Worm (Caenorhabditis elegans): ENCODE results near the gene ubc-26.

The ubc-26 gene

DNA sequence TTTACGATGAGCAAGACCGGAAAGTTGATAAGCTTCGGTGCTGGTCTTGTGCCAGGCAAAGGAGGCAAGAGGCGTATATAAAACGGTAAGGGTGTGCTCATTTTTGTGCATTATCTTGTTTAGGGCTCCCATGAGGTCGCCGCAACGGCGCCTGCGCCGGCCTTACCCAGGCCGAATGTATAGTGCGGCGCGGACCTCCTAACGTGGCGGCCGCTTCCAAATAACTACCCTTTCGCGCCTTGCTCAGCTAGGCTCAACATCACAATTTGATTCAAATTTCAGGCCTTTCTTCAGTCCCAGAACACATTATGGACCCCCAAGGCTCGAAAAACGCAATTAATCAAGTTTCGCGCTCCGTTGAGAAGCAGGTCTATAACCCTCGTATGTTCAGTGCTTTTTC is 27.4 kb upstream of the ubc-26 start, which contains the start of the genes ZK355.3 and ZK355.8:
Gene ZK355.3 (minus strand): TSS at position 101 of the 400 bp plus-strand sequence.
Gene ZK355.8 (plus strand): TSS at position 272 of the 400 bp plus-strand sequence.
- TF ChIP-seq skn-1 (tag; optimal IDR thresholded peaks at IDR 0.05), result no peak
- TF ChIP-seq unc-62 (GFP tag; optimal IDR thresholded peaks at IDR 0.05), result no peak
- TF ChIP-seq mdl-1 (tag; optimal IDR thresholded peaks at IDR 0.05), result no peak
- no peak for TF ChIP-seq lin-15B (tag; optimal IDR thresholded peaks at IDR 0.05)
- TF ChIP-seq daf-12 (tag; optimal IDR thresholded peaks at IDR 0.05), result no peak
- no peak for TF ChIP-seq nhr-11 (tag; optimal IDR thresholded peaks at IDR 0.05)
- no peak for TF ChIP-seq eor-1 (tag; optimal IDR thresholded peaks at IDR 0.05)
- TF ChIP-seq nhr-25 (tag; optimal IDR thresholded peaks at IDR 0.05), result no peak

DNA sequence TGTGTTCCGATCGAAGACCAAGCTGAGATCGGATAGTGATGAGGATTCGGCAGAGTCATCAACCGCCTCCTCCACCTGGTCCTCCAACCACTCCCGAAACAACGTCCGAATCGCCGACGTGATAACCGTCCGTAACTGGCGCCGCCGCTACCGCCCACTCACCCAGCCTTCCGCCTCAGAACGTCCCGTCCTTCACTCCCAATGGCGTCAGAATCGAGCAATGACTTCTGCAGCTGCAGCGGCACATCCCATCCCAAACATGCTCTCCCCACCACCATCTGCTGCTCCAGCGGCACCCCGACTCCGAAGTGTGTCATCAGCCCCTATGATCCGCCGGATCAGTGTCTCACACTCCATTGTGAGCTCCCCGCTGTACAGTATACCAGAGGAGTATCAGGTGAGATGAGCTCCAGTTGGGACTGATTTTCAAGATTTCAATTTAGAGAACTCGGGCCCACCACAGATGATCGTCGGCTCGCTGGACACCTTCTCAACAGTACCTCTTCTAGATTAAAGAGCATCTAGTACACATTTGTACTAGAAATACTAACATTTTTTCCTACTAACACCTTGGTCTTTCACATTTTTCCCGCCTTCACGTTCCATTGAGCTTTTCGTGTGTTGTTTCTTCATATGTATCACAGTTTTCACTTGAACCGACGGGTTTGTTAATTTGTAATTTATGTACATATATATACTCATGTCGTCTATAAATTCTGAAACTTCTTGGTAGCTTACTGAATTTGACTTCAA is 25.8 kb upstream of the ubc-26 start:
- no peak for TF ChIP-seq zag-1 (tag; optimal IDR thresholded peaks at IDR 0.05)
- TF ChIP-seq tbx-2 (tag; optimal IDR thresholded peaks at IDR 0.05), result no peak
- TF ChIP-seq eor-1 (tag; optimal IDR thresholded peaks at IDR 0.05), result no peak
- no peak for TF ChIP-seq elt-2 (tag; optimal IDR thresholded peaks at IDR 0.05)
- no peak for TF ChIP-seq elt-1 (tag; optimal IDR thresholded peaks at IDR 0.05)
- TF ChIP-seq ztf-4 (tag; optimal IDR thresholded peaks at IDR 0.05), result no peak

DNA sequence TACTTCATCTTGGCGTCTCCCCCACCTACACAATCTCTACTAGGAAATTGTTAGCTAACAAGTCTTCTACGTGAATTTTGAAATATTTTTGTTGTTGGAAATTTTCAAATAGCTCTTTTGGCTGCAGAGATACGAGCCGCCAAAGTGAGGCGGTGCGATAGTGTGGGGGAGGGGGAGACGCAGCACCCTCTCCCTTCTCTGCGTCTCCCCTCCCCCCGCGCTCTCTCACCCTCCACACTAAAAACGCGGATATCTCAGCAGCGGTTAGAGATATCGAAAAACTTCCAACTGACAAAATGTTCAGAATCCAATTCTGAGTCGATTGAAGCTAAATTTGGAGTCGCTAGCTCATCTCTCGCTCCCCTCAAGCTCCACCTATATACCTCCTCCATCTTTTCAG is 24.9 kb upstream of the ubc-26 start:
- TF ChIP-seq aly-2 (tag; optimal IDR thresholded peaks at IDR 0.05) (no peak), nhr-23 (tag; optimal IDR thresholded peaks at IDR 0.05) (no peak), elt-2 (tag; optimal IDR thresholded peaks at IDR 0.05) (no peak), R02D3.7 (tag; optimal IDR thresholded peaks at IDR 0.05) (no peak), ceh-28 (tag; optimal IDR thresholded peaks at IDR 0.05) (no peak), mdl-1 (tag; optimal IDR thresholded peaks at IDR 0.05) (no peak), nhr-77 (tag; optimal IDR thresholded peaks at IDR 0.05) (no peak), pha-4 (tag; optimal IDR thresholded peaks at IDR 0.05) (no peak)

DNA sequence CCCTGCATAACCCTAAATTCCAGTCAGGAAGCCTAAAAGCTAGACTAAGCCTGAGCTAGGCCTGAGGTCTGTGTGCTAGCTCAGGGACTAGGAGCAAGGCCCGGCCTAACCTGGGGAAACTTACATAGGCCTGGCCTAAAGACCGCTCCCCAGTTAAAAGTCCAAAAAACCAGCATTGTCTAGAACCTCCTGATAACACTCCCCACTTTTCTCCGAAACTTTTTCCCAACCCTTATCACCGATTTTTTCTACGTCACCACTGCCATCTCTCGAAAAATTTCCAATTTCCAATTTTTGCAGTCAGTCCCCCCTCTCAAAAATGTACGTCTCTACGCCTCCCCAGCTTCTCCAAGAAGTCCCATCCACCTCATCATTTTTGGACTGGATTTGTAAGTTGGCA is 23.5 kb upstream of the ubc-26 start, which contains the start of gene ZK355.2:
Gene ZK355.2 (plus strand): TSS at position 301 of the 400 bp plus-strand sequence.
- TF ChIP-seq elt-2 (tag; optimal IDR thresholded peaks at IDR 0.05), result peak; percentile 30
- no peak for TF ChIP-seq lin-39 (tag; optimal IDR thresholded peaks at IDR 0.05)

DNA sequence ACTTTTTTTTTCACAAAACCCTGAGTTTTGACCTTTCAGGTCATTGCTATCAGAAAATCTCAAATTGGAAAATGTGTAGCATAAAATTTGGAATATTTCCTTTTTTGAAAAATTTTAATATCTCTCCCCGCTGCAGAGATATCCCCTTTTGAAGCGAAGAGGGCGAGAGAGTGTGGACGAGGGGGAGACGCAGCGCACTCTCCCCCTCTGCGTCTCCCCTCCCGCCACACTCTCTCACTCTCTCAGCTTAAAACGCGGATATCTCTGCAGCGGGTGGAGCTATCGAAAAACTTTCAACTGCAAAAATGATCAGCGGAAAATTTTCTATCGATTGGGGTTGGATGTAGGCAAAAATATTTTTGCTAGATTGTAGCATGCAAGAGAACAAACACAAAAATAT is 22.6 kb upstream of the ubc-26 start:
- TF ChIP-seq aly-2 (tag; optimal IDR thresholded peaks at IDR 0.05) (no peak), ZK546.5 (tag; optimal IDR thresholded peaks at IDR 0.05) (no peak), unc-62 (GFP tag; optimal IDR thresholded peaks at IDR 0.05) (no peak), ceh-9 (tag; optimal IDR thresholded peaks at IDR 0.05) (no peak), lin-39 (tag; optimal IDR thresholded peaks at IDR 0.05) (no peak), ceh-16 (tag; optimal IDR thresholded peaks at IDR 0.05) (no peak), nhr-76 (tag; optimal IDR thresholded peaks at IDR 0.05) (no peak), nfya-1 (tag; optimal IDR thresholded peaks at IDR 0.05; ENCODE audit: insufficient read depth) (no peak), nhr-43 (tag; optimal IDR thresholded peaks at IDR 0.05; ENCODE audit: poor library complexity, severe bottlenecking) (no peak), nhr-67 (tag; optimal IDR thresholded peaks at IDR 0.05) (no peak)

DNA sequence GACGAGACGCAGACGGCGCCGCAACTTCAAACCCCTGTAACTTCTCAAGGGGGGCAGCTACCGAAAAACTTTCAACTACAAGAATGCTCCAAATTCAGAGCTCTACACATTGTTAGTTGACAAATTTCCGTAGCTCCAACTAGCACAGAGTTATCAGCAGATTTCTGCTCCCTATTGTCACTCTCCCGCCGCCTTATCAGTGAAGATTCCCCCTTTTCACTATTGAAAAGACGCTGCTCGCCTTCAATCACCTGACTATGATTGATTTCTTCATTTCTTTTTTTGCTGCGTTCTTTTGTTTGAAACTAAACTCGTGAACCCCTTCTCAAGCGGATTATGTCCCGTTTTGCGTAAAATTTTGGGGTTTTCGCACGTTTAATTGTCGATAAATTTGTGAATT is 22.2 kb upstream of the ubc-26 start:
- TF ChIP-seq nhr-237 (tag; optimal IDR thresholded peaks at IDR 0.05) (no peak), pqm-1 (tag; optimal IDR thresholded peaks at IDR 0.05) (peak; percentile 35), elt-2 (tag; optimal IDR thresholded peaks at IDR 0.05) (peak; percentile 77), ama-1 (optimal IDR thresholded peaks at IDR 0.05) (peak; percentile 73), pha-4 (tag; optimal IDR thresholded peaks at IDR 0.05) (peak; percentile 2)

DNA sequence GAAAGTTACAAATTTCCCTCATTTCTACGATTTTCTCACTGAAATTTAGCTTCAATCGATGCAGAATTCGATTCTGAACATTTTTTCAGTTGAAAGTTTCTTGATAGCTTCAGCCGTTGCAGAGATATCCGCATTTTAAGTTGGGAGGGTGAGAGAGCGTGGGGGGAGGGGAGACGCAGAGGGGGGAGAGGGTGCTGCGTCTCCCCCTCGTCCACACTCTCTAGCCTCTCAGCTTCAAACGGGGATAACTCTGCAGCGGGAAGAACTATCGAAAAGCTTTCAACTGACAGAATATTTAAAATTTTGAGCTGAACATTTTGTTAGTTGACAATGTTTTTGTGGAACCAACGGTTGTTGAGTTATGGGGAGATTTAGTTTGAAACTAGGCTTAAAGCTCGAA is 21.7 kb upstream of the ubc-26 start:
- TF ChIP-seq fos-1 (tag; optimal IDR thresholded peaks at IDR 0.05), result no peak
- TF ChIP-seq nhr-25 (tag; optimal IDR thresholded peaks at IDR 0.05), result no peak
- no peak for TF ChIP-seq nhr-67 (tag; optimal IDR thresholded peaks at IDR 0.05)
- TF ChIP-seq ceh-9 (tag; optimal IDR thresholded peaks at IDR 0.05), result no peak
- TF ChIP-seq skn-1 (tag; optimal IDR thresholded peaks at IDR 0.05), result no peak
- no peak for TF ChIP-seq zag-1 (tag; optimal IDR thresholded peaks at IDR 0.05)
- TF ChIP-seq lin-39 (tag; optimal IDR thresholded peaks at IDR 0.05), result no peak
- TF ChIP-seq lin-15B (tag; optimal IDR thresholded peaks at IDR 0.05), result no peak
- no peak for TF ChIP-seq nhr-43 (tag; optimal IDR thresholded peaks at IDR 0.05; ENCODE audit: poor library complexity, severe bottlenecking)
- no peak for TF ChIP-seq nhr-28 (tag; optimal IDR thresholded peaks at IDR 0.05)
- TF ChIP-seq fkh-2 (tag; optimal IDR thresholded peaks at IDR 0.05), result no peak
- TF ChIP-seq sea-2 (GFP tag; optimal IDR thresholded peaks at IDR 0.05), result no peak
- no peak for TF ChIP-seq fkh-10 (GFP tag; optimal IDR thresholded peaks at IDR 0.05)
- no peak for TF ChIP-seq nhr-11 (tag; optimal IDR thresholded peaks at IDR 0.05)
- no peak for TF ChIP-seq ceh-82 (tag; optimal IDR thresholded peaks at IDR 0.05)

Data from whole organism, L3 larva.